Worm (Caenorhabditis elegans) whole organism, midembryonic: ENCODE results near the gene F38H4.6.

ENCODE experiments used
- T22C8.4 ChIP-seq: fragments of 200-800 bp; sonication (Bioruptor generic); IDR thresholded peaks from 2 replicates; pipeline ENCODE4 v1.3.6; 2022; ENCODE audit warnings: missing genetic modification characterization, missing compliant biosample characterization
- cog-1 ChIP-seq: sonication (generic microtip); optimal IDR thresholded peaks from 2 replicates; lab custom pipeline; 2016; ENCODE audit warnings: missing genetic modification characterization, missing compliant biosample characterization
- flt-1 ChIP-seq: fragments of 200-800 bp; sonication (Bioruptor generic); IDR thresholded peaks from 2 replicates; pipeline ENCODE4 v1.3.6; 2022; ENCODE audit warnings: missing genetic modification characterization, missing compliant biosample characterization
- klf-2 ChIP-seq: fragments of 200-800 bp; sonication (Bioruptor generic); conservative IDR thresholded peaks from 2 replicates; pipeline ENCODE4 v1.3.6; 2022; ENCODE audit warnings: missing genetic modification reagents, missing genetic modification characterization, missing compliant biosample characterization
- med-1 ChIP-seq: sonication (generic microtip); optimal IDR thresholded peaks from 2 replicates; lab custom pipeline; 2017; ENCODE audit warnings: missing genetic modification characterization, mild to moderate bottlenecking, missing compliant biosample characterization, antibody characterized with exemption, missing genetic modification reagents; ENCODE audit not compliant: insufficient read depth
- ref-1 ChIP-seq: fragments of 200-800 bp; sonication (Bioruptor generic); conservative IDR thresholded peaks from 2 replicates; pipeline ENCODE4 v1.3.6; 2022; ENCODE audit warnings: missing genetic modification reagents, missing genetic modification characterization, missing compliant biosample characterization
- tab-1 ChIP-seq: fragments of 200-800 bp; sonication (Bioruptor generic); IDR thresholded peaks from 2 replicates; pipeline ENCODE4 v1.3.6; 2022; ENCODE audit warnings: missing genetic modification characterization, missing compliant biosample characterization
- ztf-23 ChIP-seq: fragments of 200-800 bp; sonication (Bioruptor generic); IDR thresholded peaks from 2 replicates; pipeline ENCODE4 v1.3.6; 2022; ENCODE audit warnings: missing genetic modification reagents, missing genetic modification characterization, missing compliant biosample characterization
- ztf-29 ChIP-seq: fragments of 200-800 bp; sonication (Bioruptor generic); IDR thresholded peaks from 2 replicates; pipeline ENCODE4 v1.3.6; 2022; ENCODE audit warnings: missing genetic modification reagents, missing genetic modification characterization, missing compliant biosample characterization

F38H4.6 gene

ce11 chrIV:11868452-11868851 is 20.8 kb upstream of the F38H4.6 start:
- no peak for TF ChIP-seq T22C8.4 (GFP tag; lab: Robert Waterston, UW)
- no peak for TF ChIP-seq flt-1 (GFP tag; lab: Robert Waterston, UW)
- no peak for TF ChIP-seq med-1 (GFP tag; lab: Kevin White, UChicago)
- no peak for TF ChIP-seq tab-1 (GFP tag; lab: Robert Waterston, UW)
- TF ChIP-seq ztf-23 (GFP tag; lab: Robert Waterston, UW): no peak
- TF ChIP-seq ztf-29 (GFP tag; lab: Robert Waterston, UW): no peak
- no peak for TF ChIP-seq cog-1 (tag; lab: Kevin White, UChicago)
- no peak for TF ChIP-seq klf-2 (GFP tag; lab: Robert Waterston, UW)
- TF ChIP-seq ref-1 (GFP tag; lab: Robert Waterston, UW): no peak

- TF ChIP-seq med-1 (GFP tag; lab: Kevin White, UChicago): no peak
- no peak for TF ChIP-seq ztf-29 (GFP tag; lab: Robert Waterston, UW)
- no peak for TF ChIP-seq ref-1 (GFP tag; lab: Robert Waterston, UW)
- no peak for TF ChIP-seq tab-1 (GFP tag; lab: Robert Waterston, UW)
- TF ChIP-seq cog-1 (tag; lab: Kevin White, UChicago): no peak
- TF ChIP-seq ztf-23 (GFP tag; lab: Robert Waterston, UW): no peak
- TF ChIP-seq flt-1 (GFP tag; lab: Robert Waterston, UW): no peak
- TF ChIP-seq klf-2 (GFP tag; lab: Robert Waterston, UW): no peak
- no peak for TF ChIP-seq T22C8.4 (GFP tag; lab: Robert Waterston, UW)
These were observed 20.1 kb upstream of the F38H4.6 start for ce11 chrIV:11867652-11868232.

ce11 chrIV:11864226-11864625 is 16.6 kb upstream of the F38H4.6 start, which contains the start of gene trpa-1:
Gene trpa-1 (plus strand): TSS chrIV:11864526.
- TF ChIP-seq klf-2 (GFP tag; lab: Robert Waterston, UW): no peak
- TF ChIP-seq ztf-23 (GFP tag; lab: Robert Waterston, UW): no peak
- TF ChIP-seq ref-1 (GFP tag; lab: Robert Waterston, UW): no peak
- TF ChIP-seq cog-1 (tag; lab: Kevin White, UChicago): no peak
- TF ChIP-seq flt-1 (GFP tag; lab: Robert Waterston, UW): no peak
- no peak for TF ChIP-seq T22C8.4 (GFP tag; lab: Robert Waterston, UW)
- no peak for TF ChIP-seq ztf-29 (GFP tag; lab: Robert Waterston, UW)
- TF ChIP-seq med-1 (GFP tag; lab: Kevin White, UChicago): no peak
- no peak for TF ChIP-seq tab-1 (GFP tag; lab: Robert Waterston, UW)

- no peak for TF ChIP-seq flt-1 (GFP tag; lab: Robert Waterston, UW)
- no peak for TF ChIP-seq ztf-23 (GFP tag; lab: Robert Waterston, UW)
- no peak for TF ChIP-seq ref-1 (GFP tag; lab: Robert Waterston, UW)
- no peak for TF ChIP-seq ztf-29 (GFP tag; lab: Robert Waterston, UW)
- TF ChIP-seq klf-2 (GFP tag; lab: Robert Waterston, UW): no peak
- TF ChIP-seq T22C8.4 (GFP tag; lab: Robert Waterston, UW): no peak
- TF ChIP-seq cog-1 (tag; lab: Kevin White, UChicago): no peak
- no peak for TF ChIP-seq med-1 (GFP tag; lab: Kevin White, UChicago)
- no peak for TF ChIP-seq tab-1 (GFP tag; lab: Robert Waterston, UW)
These were observed 15.8 kb upstream of the F38H4.6 start for ce11 chrIV:11863428-11863827.

ce11 chrIV:11859995-11860605 is 12.4 kb upstream of the F38H4.6 start, which contains the start of gene mob-1:
Gene mob-1 (plus strand): TSS chrIV:11860555.
- TF ChIP-seq ztf-23 (GFP tag; lab: Robert Waterston, UW) (no peak), med-1 (GFP tag; lab: Kevin White, UChicago) (no peak), ztf-29 (GFP tag; lab: Robert Waterston, UW) (no peak), cog-1 (tag; lab: Kevin White, UChicago) (no peak), T22C8.4 (GFP tag; lab: Robert Waterston, UW) (no peak), ref-1 (GFP tag; lab: Robert Waterston, UW) (no peak), klf-2 (GFP tag; lab: Robert Waterston, UW) (no peak), tab-1 (GFP tag; lab: Robert Waterston, UW) (no peak), flt-1 (GFP tag; lab: Robert Waterston, UW) (no peak)

ce11 chrIV:11858142-11858541 is 10.5 kb upstream of the F38H4.6 start, which contains the start of gene let-92:
Gene let-92 (plus strand): TSS chrIV:11858442.
- TF ChIP-seq cog-1 (tag; lab: Kevin White, UChicago): no peak
- TF ChIP-seq ref-1 (GFP tag; lab: Robert Waterston, UW): no peak
- TF ChIP-seq tab-1 (GFP tag; lab: Robert Waterston, UW): no peak

- TF ChIP-seq flt-1 (GFP tag; lab: Robert Waterston, UW) (no peak), cog-1 (tag; lab: Kevin White, UChicago) (peak; percentile 53)
These were observed 9.5 kb upstream of the F38H4.6 start for ce11 chrIV:11857159-11857565.

ce11 chrIV:11855900-11856660 is 8.4 kb upstream of the F38H4.6 start, which contains the start of gene ech-2:
Gene ech-2 (minus strand): TSS chrIV:11856351.
- TF ChIP-seq ztf-23 (GFP tag; lab: Robert Waterston, UW) (no peak), ref-1 (GFP tag; lab: Robert Waterston, UW) (no peak), flt-1 (GFP tag; lab: Robert Waterston, UW) (no peak), ztf-29 (GFP tag; lab: Robert Waterston, UW) (no peak), cog-1 (tag; lab: Kevin White, UChicago) (no peak), T22C8.4 (GFP tag; lab: Robert Waterston, UW) (no peak), med-1 (GFP tag; lab: Kevin White, UChicago) (no peak), klf-2 (GFP tag; lab: Robert Waterston, UW) (no peak), tab-1 (GFP tag; lab: Robert Waterston, UW) (no peak)
